Fruit fly (Drosophila melanogaster) whole organism, embryonic: Measurements from ENCODE around the gene CG32299.

Experiments used
- Awh ChIP-seq: fragments of 200-800 bp; sonication (Bioruptor generic); IDR thresholded peaks from 2 replicates; pipeline ENCODE4, ENCODE4 v1.3.6; 2022; ENCODE audit warnings: missing biosample characterization, missing genetic modification characterization
- Bdp1 ChIP-seq: fragments of 200-800 bp; sonication (Bioruptor generic); optimal IDR thresholded peaks from 3 replicates; lab custom pipeline; 2016; ENCODE audit warnings: missing biosample characterization, missing genetic modification characterization
- CG12299 ChIP-seq: fragments of 200-800 bp; sonication (Bioruptor generic); optimal IDR thresholded peaks from 2 replicates; lab custom pipeline; 2018; ENCODE audit warnings: missing biosample characterization, mild to moderate bottlenecking, missing genetic modification characterization
- CG12659 ChIP-seq: fragments of 200-800 bp; sonication (Bioruptor generic); optimal IDR thresholded peaks from 3 replicates; lab custom pipeline; 2017; ENCODE audit warnings: mild to moderate bottlenecking, missing biosample characterization, missing genetic modification reagents, missing genetic modification characterization
- CG15011 ChIP-seq: fragments of 200-800 bp; sonication (Bioruptor generic); optimal IDR thresholded peaks from 3 replicates; lab custom pipeline; 2018; ENCODE audit warnings: missing biosample characterization, mild to moderate bottlenecking, missing genetic modification characterization
- CG15073 ChIP-seq: fragments of 200-800 bp; sonication (Bioruptor generic); optimal IDR thresholded peaks from 2 replicates; lab custom pipeline; 2016; ENCODE audit warnings: missing biosample characterization, missing genetic modification characterization
- CG15601 ChIP-seq: fragments of 200-800 bp; sonication (Bioruptor generic); optimal IDR thresholded peaks from 3 replicates; lab custom pipeline; 2019; ENCODE audit warnings: missing biosample characterization, mild to moderate bottlenecking, missing genetic modification characterization, moderate library complexity
- CG17361 ChIP-seq: fragments of 200-800 bp; sonication (Bioruptor generic); IDR thresholded peaks from 3 replicates; pipeline ENCODE4 v1.3.6; 2022; ENCODE audit warnings: missing biosample characterization, missing genetic modification characterization
- CG17568 ChIP-seq: fragments of 200-800 bp; sonication (Bioruptor generic); optimal IDR thresholded peaks from 2 replicates; lab custom pipeline; 2018; ENCODE audit warnings: missing biosample characterization, mild to moderate bottlenecking, missing genetic modification characterization, moderate library complexity
- CG18764 ChIP-seq: fragments of 200-800 bp; sonication (Bioruptor generic); optimal IDR thresholded peaks from 3 replicates; lab custom pipeline; 2016; ENCODE audit warnings: missing biosample characterization, missing genetic modification characterization
- CG2120 ChIP-seq: fragments of 200-800 bp; sonication (Bioruptor generic); optimal IDR thresholded peaks from 3 replicates; lab custom pipeline; 2016; ENCODE audit warnings: missing biosample characterization, missing genetic modification characterization
- CG34376 ChIP-seq: fragments of 200-800 bp; sonication (Bioruptor generic); optimal IDR thresholded peaks from 2 replicates; lab custom pipeline; 2018; ENCODE audit warnings: missing biosample characterization, mild to moderate bottlenecking, missing genetic modification characterization
- CG4404 ChIP-seq: fragments of 200-800 bp; sonication (Bioruptor generic); IDR thresholded peaks from 2 replicates; pipeline ENCODE4 v1.3.6; 2022; ENCODE audit warnings: missing biosample characterization, missing genetic modification characterization
- CG4854 ChIP-seq: fragments of 200-800 bp; sonication (Bioruptor generic); optimal IDR thresholded peaks from 2 replicates; lab custom pipeline; 2016; ENCODE audit warnings: missing biosample characterization, missing genetic modification characterization, inconsistent platforms
- CG6791 ChIP-seq: fragments of 200-800 bp; sonication (Bioruptor generic); IDR thresholded peaks from 3 replicates; pipeline ENCODE4 v1.3.6; 2022; ENCODE audit warnings: missing biosample characterization, missing genetic modification characterization; ENCODE audit not compliant: partially characterized antibody
- CG7357 ChIP-seq: fragments of 200-800 bp; sonication (Bioruptor generic); IDR thresholded peaks from 3 replicates; pipeline ENCODE4 v1.3.6; 2022; ENCODE audit warnings: missing biosample characterization, missing genetic modification characterization
- CG7963 ChIP-seq: fragments of 200-800 bp; sonication (Bioruptor generic); IDR thresholded peaks from 3 replicates; pipeline ENCODE4 v1.3.6; 2022; ENCODE audit warnings: missing biosample characterization, missing genetic modification characterization; ENCODE audit not compliant: partially characterized antibody
- CG8281 ChIP-seq: fragments of 200-800 bp; sonication (Bioruptor generic); optimal IDR thresholded peaks from 2 replicates; lab custom pipeline; 2018; ENCODE audit warnings: missing biosample characterization, mild to moderate bottlenecking, missing genetic modification characterization, moderate library complexity
- CG8290 ChIP-seq, 3 experiments: fragments of 200-800 bp; sonication (Bioruptor generic); optimal IDR thresholded peaks; 2 replicates each; lab custom pipeline; 2016 to 2019; ENCODE audit warnings: missing biosample characterization in 3 of 3, missing genetic modification characterization in 3 of 3, mild to moderate bottlenecking in 2 of 3, moderate library complexity in 1 of 3
- CTCF ChIP-seq: fragments of 200-800 bp; sonication (Bioruptor generic); optimal IDR thresholded peaks from 2 replicates; lab custom pipeline; 2017; ENCODE audit warnings: missing biosample characterization, mild to moderate bottlenecking, missing genetic modification characterization, moderate library complexity
- Dbx ChIP-seq: fragments of 200-800 bp; sonication (Bioruptor generic); IDR thresholded peaks from 3 replicates; pipeline ENCODE4 v1.3.6; 2022; ENCODE audit warnings: missing biosample characterization, missing genetic modification characterization
- Doc2 ChIP-seq: fragments of 200-800 bp; sonication (Bioruptor generic); IDR thresholded peaks from 2 replicates; pipeline ENCODE4 v1.3.6; 2022; ENCODE audit warnings: missing biosample characterization, missing genetic modification characterization
- Dp ChIP-seq: fragments of 200-800 bp; sonication (Bioruptor generic); optimal IDR thresholded peaks from 2 replicates; lab custom pipeline; 2018; ENCODE audit warnings: missing biosample characterization, mild to moderate bottlenecking, missing genetic modification characterization, moderate library complexity
- Ets65A ChIP-seq: fragments of 200-800 bp; sonication (Bioruptor generic); peaks from one replicate; lab custom pipeline; 2016; ENCODE audit warnings: missing biosample characterization, missing genetic modification characterization
- Fer1 ChIP-seq: fragments of 200-800 bp; sonication (Bioruptor generic); optimal IDR thresholded peaks from 2 replicates; lab custom pipeline; 2017; ENCODE audit warnings: missing biosample characterization, mild to moderate bottlenecking, missing genetic modification characterization
- HHEX ChIP-seq: fragments of 200-800 bp; sonication (Bioruptor generic); optimal IDR thresholded peaks from 3 replicates; lab custom pipeline; 2017; ENCODE audit warnings: missing biosample characterization, mild to moderate bottlenecking, missing genetic modification characterization, missing genetic modification reagents
- Hsf ChIP-seq: fragments of 200-800 bp; sonication (Bioruptor generic); optimal IDR thresholded peaks from 3 replicates; lab custom pipeline; 2016; ENCODE audit warnings: missing biosample characterization, missing genetic modification characterization
- Ptx1 ChIP-seq: fragments of 200-800 bp; sonication (Bioruptor generic); IDR thresholded peaks from 2 replicates; pipeline ENCODE4 v1.3.6; 2022; ENCODE audit warnings: missing biosample characterization, missing genetic modification characterization
- Rx ChIP-seq: fragments of 200-800 bp; sonication (Bioruptor generic); IDR thresholded peaks from 2 replicates; pipeline ENCODE4 v1.3.6; 2022; ENCODE audit warnings: missing biosample characterization, missing genetic modification characterization
- Spps ChIP-seq: fragments of 200-800 bp; sonication (Bioruptor generic); optimal IDR thresholded peaks from 2 replicates; lab custom pipeline; 2018; ENCODE audit warnings: missing biosample characterization, mild to moderate bottlenecking, missing genetic modification characterization
- abd-A ChIP-seq: fragments of 200-800 bp; sonication (Bioruptor generic); optimal IDR thresholded peaks from 3 replicates; lab custom pipeline; 2019; ENCODE audit warnings: missing biosample characterization, mild to moderate bottlenecking, missing genetic modification characterization, moderate library complexity
- aop ChIP-seq: fragments of 200-800 bp; sonication (Bioruptor generic); IDR thresholded peaks from 2 replicates; pipeline ENCODE4 v1.3.6; 2022; ENCODE audit warnings: missing biosample characterization, missing genetic modification characterization
- ap ChIP-seq: fragments of 200-800 bp; sonication (Bioruptor generic); IDR thresholded peaks from 2 replicates; pipeline ENCODE4 v1.3.6; 2022; ENCODE audit warnings: missing biosample characterization, missing genetic modification characterization
- btn ChIP-seq: fragments of 200-800 bp; sonication (Bioruptor generic); optimal IDR thresholded peaks from 2 replicates; lab custom pipeline; 2016; ENCODE audit warnings: missing biosample characterization, missing genetic modification characterization
- cad ChIP-seq: fragments of >200 bp; optimal IDR thresholded peaks from 2 replicates; lab custom pipeline; 2017; ENCODE audit warnings: missing biosample characterization, missing genetic modification characterization
- danr ChIP-seq: fragments of 200-800 bp; sonication (Bioruptor generic); IDR thresholded peaks from 2 replicates; pipeline ENCODE4 v1.3.6; 2022; ENCODE audit warnings: missing biosample characterization, missing genetic modification characterization
- disco-r ChIP-seq: fragments of 200-800 bp; sonication (Bioruptor generic); optimal IDR thresholded peaks from 2 replicates; lab custom pipeline; 2016; ENCODE audit warnings: missing biosample characterization, missing genetic modification characterization
- ftz-f1 ChIP-seq: fragments of 200-800 bp; sonication (Bioruptor generic); optimal IDR thresholded peaks from 2 replicates; lab custom pipeline; 2016; ENCODE audit warnings: missing biosample characterization, missing genetic modification characterization
- grau ChIP-seq: fragments of 200-800 bp; optimal IDR thresholded peaks from 3 replicates; lab custom pipeline; 2019; ENCODE audit warnings: missing biosample characterization, mild to moderate bottlenecking, missing genetic modification characterization, moderate library complexity
- hth ChIP-seq: fragments of >200 bp; optimal IDR thresholded peaks from 2 replicates; lab custom pipeline; 2017; ENCODE audit warnings: inconsistent platforms
- maf-S ChIP-seq: fragments of 200-800 bp; sonication (Bioruptor generic); optimal IDR thresholded peaks from 2 replicates; lab custom pipeline; 2016; ENCODE audit warnings: missing biosample characterization, missing genetic modification characterization
- mam ChIP-seq: fragments of 200-800 bp; sonication (Bioruptor generic); optimal IDR thresholded peaks from 3 replicates; lab custom pipeline; 2016; ENCODE audit warnings: missing biosample characterization, missing genetic modification characterization
- nau ChIP-seq: fragments of 200-800 bp; sonication (Bioruptor generic); optimal IDR thresholded peaks from 3 replicates; lab custom pipeline; 2017; ENCODE audit warnings: missing biosample characterization, mild to moderate bottlenecking, missing genetic modification characterization, missing genetic modification reagents
- org-1 ChIP-seq: fragments of 200-800 bp; sonication (Bioruptor generic); optimal IDR thresholded peaks from 2 replicates; lab custom pipeline; 2017; ENCODE audit warnings: missing biosample characterization, missing genetic modification characterization
- pho ChIP-seq: fragments of 200-800 bp; sonication (Bioruptor generic); optimal IDR thresholded peaks from 2 replicates; lab custom pipeline; 2016; ENCODE audit warnings: missing biosample characterization, missing genetic modification characterization
- psq ChIP-seq: fragments of 200-800 bp; sonication (Bioruptor generic); optimal IDR thresholded peaks from 2 replicates; lab custom pipeline; 2017; ENCODE audit warnings: missing biosample characterization, missing genetic modification characterization
- repo ChIP-seq: fragments of 200-800 bp; sonication (Bioruptor generic); optimal IDR thresholded peaks from 2 replicates; lab custom pipeline; 2016; ENCODE audit warnings: missing biosample characterization, missing genetic modification characterization
- sens ChIP-seq: fragments of 200-800 bp; sonication (Bioruptor generic); peaks from one replicate; lab custom pipeline; 2016; ENCODE audit warnings: missing biosample characterization, missing genetic modification characterization
- sisA ChIP-seq: fragments of 200-800 bp; sonication (Bioruptor generic); IDR thresholded peaks from 2 replicates; pipeline ENCODE4 v1.3.6; 2022; ENCODE audit warnings: missing biosample characterization, missing genetic modification characterization
- so ChIP-seq: fragments of 200-800 bp; sonication (Bioruptor generic); IDR thresholded peaks from 3 replicates; pipeline ENCODE4 v1.3.6; 2022; ENCODE audit warnings: missing biosample characterization, missing genetic modification characterization
- sob ChIP-seq: fragments of 200-800 bp; sonication (Bioruptor generic); IDR thresholded peaks from 2 replicates; pipeline ENCODE4 v1.3.6; 2022; ENCODE audit warnings: missing biosample characterization, missing genetic modification characterization
- trem ChIP-seq: fragments of 200-800 bp; optimal IDR thresholded peaks from 3 replicates; lab custom pipeline; 2019; ENCODE audit warnings: missing biosample characterization, mild to moderate bottlenecking, missing genetic modification characterization, moderate library complexity
- trh ChIP-seq: fragments of 200-800 bp; sonication (Bioruptor generic); optimal IDR thresholded peaks from 2 replicates; lab custom pipeline; 2016; ENCODE audit warnings: missing biosample characterization, missing genetic modification characterization

CG32299 gene

DNA sequence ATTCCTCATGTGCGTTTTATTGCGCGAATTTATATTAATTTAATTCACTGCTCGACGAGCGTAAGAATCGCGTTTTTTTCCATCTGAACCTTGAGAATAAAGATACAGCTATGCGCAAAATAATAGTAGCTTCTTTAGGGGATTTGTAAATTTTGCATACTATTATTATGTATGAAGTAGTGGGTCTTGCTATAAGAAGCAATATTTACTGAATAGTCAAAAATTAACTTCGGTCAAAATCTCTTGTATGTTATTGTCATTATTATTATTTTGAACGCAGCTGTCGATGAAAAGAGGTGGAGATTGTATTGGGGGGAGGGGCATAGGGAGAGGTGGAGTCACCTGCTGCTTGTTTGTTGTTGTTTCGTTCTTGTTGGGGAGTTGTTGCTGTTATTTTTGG lies 28.0 kb upstream of the CG32299 start (continued):
- TF ChIP-seq Ptx1 (GFP tag; lab: Robert Waterston, UW): peak; percentile 82
- peak; percentile 82 for TF ChIP-seq CG15011 (GFP tag; lab: Kevin White, UChicago)
- peak; percentile 89 for TF ChIP-seq so
- peak; percentile 84 for TF ChIP-seq trem
- TF ChIP-seq Spps (tag; lab: Kevin White, UChicago): peak; percentile 87
- TF ChIP-seq cad (GFP tag; lab: Kevin White, UChicago): no peak
- TF ChIP-seq Doc2 (GFP tag; lab: Robert Waterston, UW): no peak
- peak; percentile 59 for TF ChIP-seq CTCF (GFP tag; lab: Kevin White, UChicago)
- TF ChIP-seq pho (GFP tag; lab: Kevin White, UChicago): peak; percentile 64
- TF ChIP-seq Hsf: peak; percentile 69
- TF ChIP-seq Fer1: peak; percentile 93
- TF ChIP-seq Ets65A (GFP tag; lab: Kevin White, UChicago): peak; percentile 97
- TF ChIP-seq repo: peak; percentile 78
- peak; percentile 24 for TF ChIP-seq CG15601 (tag; lab: Kevin White, UChicago)
- peak; percentile 52 for TF ChIP-seq CG34376
- peak; percentile 45 for TF ChIP-seq org-1 (GFP tag; lab: Kevin White, UChicago)
- TF ChIP-seq sens (GFP tag; lab: Kevin White, UChicago): peak; percentile 96
- peak; percentile 83 for TF ChIP-seq sisA (GFP tag; lab: Robert Waterston, UW)
- TF ChIP-seq trh: no peak
- TF ChIP-seq danr (GFP tag; lab: Robert Waterston, UW): peak; percentile 43; the same call in 1 of the 2 replicates
- TF ChIP-seq Dp (GFP tag; lab: Kevin White, UChicago): no peak
- TF ChIP-seq CG18764: peak; percentile 82
- TF ChIP-seq hth (lab: Kevin White, UChicago): no peak
- TF ChIP-seq grau (tag; lab: Kevin White, UChicago): peak; percentile 78
- peak; percentile 72 for TF ChIP-seq CG4404 (GFP tag; lab: Robert Waterston, UW)
- peak; percentile 77 for TF ChIP-seq ap (GFP tag; lab: Robert Waterston, UW)
- TF ChIP-seq Dbx (GFP tag; lab: Robert Waterston, UW): peak; percentile 83
- peak; percentile 62 for TF ChIP-seq CG12299 (tag; lab: Kevin White, UChicago)
- TF ChIP-seq sob (GFP tag; lab: Robert Waterston, UW): peak; percentile 82
- peak; percentile 72 for TF ChIP-seq CG17361
- peak; percentile 21 for TF ChIP-seq abd-A (tag; lab: Kevin White, UChicago)
- TF ChIP-seq HHEX (GFP tag; lab: Kevin White, UChicago): peak; percentile 89
- TF ChIP-seq Awh (GFP tag; lab: Robert Waterston, UW): peak; percentile 85
- TF ChIP-seq CG4854 (GFP tag; lab: Kevin White, UChicago): peak; percentile 88
- TF ChIP-seq Bdp1: peak; percentile 55
- TF ChIP-seq CG8290 (GFP tag; optimal IDR thresholded peaks at IDR 0.05; lab: Kevin White, UChicago): peak; percentile 32
- peak in 1 of 2 experiments; percentile 64 for TF ChIP-seq CG8290 (tag; optimal IDR thresholded peaks at IDR 0.05; lab: Kevin White, UChicago)
- TF ChIP-seq maf-S (GFP tag; lab: Kevin White, UChicago): no peak
- TF ChIP-seq Rx (GFP tag; lab: Robert Waterston, UW): peak; percentile 73
- peak; percentile 63 for TF ChIP-seq mam (GFP tag; lab: Kevin White, UChicago)
- no peak for TF ChIP-seq CG15073 (GFP tag; lab: Kevin White, UChicago)
- TF ChIP-seq CG17568: peak; percentile 31
- TF ChIP-seq CG2120: peak; percentile 77
- TF ChIP-seq CG6791 (GFP tag; lab: Robert Waterston, UW): no peak
- peak; percentile 39; the same call in 1 of the 3 replicates for TF ChIP-seq CG7357 (GFP tag; lab: Robert Waterston, UW)
- TF ChIP-seq btn: peak; percentile 52
- peak; percentile 81 for TF ChIP-seq ftz-f1 (GFP tag; lab: Kevin White, UChicago)
- no peak for TF ChIP-seq aop
- no peak for TF ChIP-seq psq (GFP tag; lab: Kevin White, UChicago)
- TF ChIP-seq CG12659 (GFP tag; lab: Kevin White, UChicago): peak; percentile 63
- peak; percentile 46 for TF ChIP-seq CG8281 (tag; lab: Kevin White, UChicago)
- TF ChIP-seq nau (GFP tag; lab: Kevin White, UChicago): peak; percentile 85
- no peak for TF ChIP-seq CG7963 (GFP tag; lab: Robert Waterston, UW)
- TF ChIP-seq disco-r (GFP tag; lab: Kevin White, UChicago): peak; percentile 42
